Fruit fly (Drosophila melanogaster) whole organism, pupa: ENCODE data around the gene Alg7.

Experiments used
- CG10348 ChIP-seq: fragments of 200-800 bp; sonication (Bioruptor generic); IDR thresholded peaks from 2 replicates; pipeline ENCODE4 v1.3.6; 2022; ENCODE audit warnings: missing biosample characterization, missing genetic modification characterization
- CG12605 ChIP-seq: fragments of 200-800 bp; sonication (Bioruptor generic); IDR thresholded peaks from 2 replicates; pipeline ENCODE4 v1.3.6; 2022; ENCODE audit warnings: missing biosample characterization, missing genetic modification characterization
- CG13204 ChIP-seq: fragments of 200-800 bp; sonication (Bioruptor generic); optimal IDR thresholded peaks from 2 replicates; lab custom pipeline; 2018; ENCODE audit warnings: missing biosample characterization, mild to moderate bottlenecking, missing genetic modification characterization, moderate library complexity
- CG4496 ChIP-seq: fragments of 200-800 bp; sonication (Bioruptor generic); IDR thresholded peaks from 3 replicates; pipeline ENCODE4 v1.3.6; 2022; ENCODE audit warnings: missing biosample characterization, missing genetic modification characterization
- CG9948 ChIP-seq: fragments of 200-800 bp; sonication (Bioruptor generic); optimal IDR thresholded peaks from 2 replicates; lab custom pipeline; 2018; ENCODE audit warnings: missing biosample characterization, mild to moderate bottlenecking, missing genetic modification characterization, moderate library complexity
- Ets98B ChIP-seq: fragments of 200-800 bp; sonication (Bioruptor generic); IDR thresholded peaks from 2 replicates; pipeline ENCODE4 v1.3.6; 2022; ENCODE audit warnings: missing biosample characterization, missing genetic modification characterization
- fd96Ca ChIP-seq: fragments of 200-800 bp; sonication (Bioruptor generic); IDR thresholded peaks from 3 replicates; pipeline ENCODE4 v1.3.6; 2022; ENCODE audit warnings: missing biosample characterization, missing genetic modification characterization

- TF ChIP-seq fd96Ca (GFP tag; lab: Robert Waterston, UW), result 0 out of 3 replicates have a peak, but pooled peaks have one; percentile 23
- peak; percentile 66; the same call in 2 of the 3 replicates for TF ChIP-seq CG4496 (GFP tag; lab: Robert Waterston, UW)
- TF ChIP-seq Ets98B, result 0 out of 2 replicates have a peak, but pooled peaks have one; percentile 34
- no peak for TF ChIP-seq CG9948 (tag; lab: Kevin White, UChicago)
- no peak for TF ChIP-seq CG10348 (GFP tag; lab: Robert Waterston, UW)
- TF ChIP-seq CG12605, result no peak
- no peak for TF ChIP-seq CG13204 (GFP tag; lab: Kevin White, UChicago)
Measured at dm6 chr2L:13145035-13145683, 33.9 kb upstream of the Alg7 start.
